Worm (Caenorhabditis elegans): Measurements from ENCODE around the gene iff-1.

DNA sequence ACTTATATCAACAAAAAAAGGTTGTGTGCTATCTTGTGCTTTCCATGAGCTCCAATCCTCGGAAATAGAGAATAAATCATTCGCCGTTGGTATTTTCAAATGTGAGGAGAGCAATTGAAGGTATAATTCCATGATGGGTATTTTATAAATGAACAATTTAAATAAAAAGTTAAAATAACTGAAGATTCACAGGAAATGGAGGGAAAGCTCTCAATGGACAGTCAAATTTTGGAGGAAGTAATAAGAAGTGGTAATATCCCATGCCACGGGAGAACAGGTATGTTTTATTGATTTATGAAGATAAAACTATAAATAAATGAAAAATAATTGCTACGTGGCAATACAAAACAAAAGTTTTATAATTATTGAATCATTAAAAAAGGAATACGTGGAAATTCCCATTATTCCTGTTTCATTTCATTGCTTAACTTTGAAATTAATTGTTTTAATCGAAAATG, 36.2 kb upstream of the iff-1 start:
- TF ChIP-seq ceh-28 (tag; optimal IDR thresholded peaks at IDR 0.05) (peak; percentile 22), ceh-9 (tag; optimal IDR thresholded peaks at IDR 0.05) (no peak), pha-4 (tag; optimal IDR thresholded peaks at IDR 0.05) (no peak), tbx-2 (tag; optimal IDR thresholded peaks at IDR 0.05) (peak; percentile 28), nfya-1 (tag; optimal IDR thresholded peaks at IDR 0.05; ENCODE audit: insufficient read depth) (no peak), nhr-12 (tag; optimal IDR thresholded peaks at IDR 0.05) (no peak), nhr-28 (tag; optimal IDR thresholded peaks at IDR 0.05) (no peak), nhr-237 (tag; optimal IDR thresholded peaks at IDR 0.05) (no peak), lin-39 (tag; optimal IDR thresholded peaks at IDR 0.05) (no peak), aly-2 (tag; optimal IDR thresholded peaks at IDR 0.05) (peak; percentile 65), jun-1 (tag; optimal IDR thresholded peaks at IDR 0.05) (peak; percentile 23), snpc-4 (tag; optimal IDR thresholded peaks at IDR 0.05) (no peak), lsy-12 (tag; optimal IDR thresholded peaks at IDR 0.05) (peak; percentile 63), nhr-25 (tag; optimal IDR thresholded peaks at IDR 0.05) (no peak)

All from whole organism, L3 larva.